Fruit fly (Drosophila melanogaster): ENCODE data around the gene CG16800.

Gene CG16800

DNA sequence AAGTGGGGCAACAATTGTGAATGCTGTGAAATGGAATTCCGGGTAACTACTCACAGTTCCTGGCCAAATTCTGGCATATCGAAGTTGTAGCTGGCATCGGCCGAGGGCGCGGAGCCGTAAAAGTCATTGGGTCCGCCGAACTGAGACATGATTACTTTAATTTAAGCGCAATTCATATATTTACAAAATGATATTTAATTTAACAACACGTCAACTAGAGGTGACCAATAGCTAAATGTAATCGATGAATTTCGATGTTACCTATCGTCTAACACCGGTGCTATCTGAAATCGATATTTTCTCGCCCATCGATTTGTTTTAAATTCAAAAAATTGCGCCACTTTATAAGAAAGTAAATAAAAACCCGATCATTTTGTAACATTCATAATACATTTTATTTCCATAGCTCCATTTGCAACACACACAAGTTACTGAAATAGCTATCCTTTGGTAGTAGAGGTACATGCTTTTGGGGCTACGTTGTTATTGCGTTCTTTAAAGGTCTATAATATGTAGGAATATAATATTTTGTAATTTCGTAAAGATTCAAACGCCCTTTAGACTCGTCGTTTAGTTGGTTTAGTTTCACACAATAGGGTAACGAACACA is 34.1 kb downstream of the CG16800 start, which contains the start of gene Yip1d1 (continued):
- TF ChIP-seq CG34224 (GFP tag; IDR thresholded peaks at IDR 0.05; ENCODE audit: partially characterized antibody) (peak; percentile 98), lab (GFP tag; optimal IDR thresholded peaks at IDR 0.05) (no peak), pan (optimal IDR thresholded peaks at IDR 0.05) (no peak), pan (GFP tag; optimal IDR thresholded peaks at IDR 0.05 in 1 of 2, IDR thresholded peaks at IDR 0.05 in 1 of 2) (no peak), ato (GFP tag; IDR thresholded peaks at IDR 0.05; ENCODE audit: partially characterized antibody) (peak; percentile 93), repo (GFP tag; optimal IDR thresholded peaks at IDR 0.05) (no peak), CG30020 (tag; optimal IDR thresholded peaks at IDR 0.05) (peak; percentile 6), Doc3 (GFP tag; IDR thresholded peaks at IDR 0.05; ENCODE audit: partially characterized antibody) (peak; percentile 94), CG16863 (GFP tag; optimal IDR thresholded peaks at IDR 0.05) (no peak), zen2 (GFP tag; IDR thresholded peaks at IDR 0.05; ENCODE audit: partially characterized antibody) (peak; percentile 98), PHDP (tag; optimal IDR thresholded peaks at IDR 0.05) (peak; percentile 18), corto (GFP tag; optimal IDR thresholded peaks at IDR 0.05) (no peak), salm (tag; optimal IDR thresholded peaks at IDR 0.05) (no peak), Rfx (GFP tag; IDR thresholded peaks at IDR 0.05) (no peak), tna (GFP tag; IDR thresholded peaks at IDR 0.05; ENCODE audit: partially characterized antibody) (peak; percentile 97), sc (optimal IDR thresholded peaks at IDR 0.05) (no peak), sc (GFP tag; optimal IDR thresholded peaks at IDR 0.05) (no peak), oc (tag; optimal IDR thresholded peaks at IDR 0.05) (no peak), CG12744 (GFP tag; optimal IDR thresholded peaks at IDR 0.05) (no peak), lilli (GFP tag; optimal IDR thresholded peaks at IDR 0.05) (no peak), dysf (GFP tag; IDR thresholded peaks at IDR 0.05) (no peak), lbe (GFP tag; optimal IDR thresholded peaks at IDR 0.05) (no peak), BEAF-32 (GFP tag; optimal IDR thresholded peaks at IDR 0.05) (peak; percentile 86), CG32772 (GFP tag; IDR thresholded peaks at IDR 0.05) (no peak), CG6175 (GFP tag; IDR thresholded peaks at IDR 0.05) (no peak), Dll (GFP tag; IDR thresholded peaks at IDR 0.05; ENCODE audit: partially characterized antibody) (peak; percentile 96), B-H2 (GFP tag; optimal IDR thresholded peaks at IDR 0.05) (no peak), hb (GFP tag; IDR thresholded peaks at IDR 0.05; ENCODE audit: partially characterized antibody) (peak; percentile 92), nerfin-1 (tag; optimal IDR thresholded peaks at IDR 0.05) (peak; percentile 23), nmo (GFP tag; optimal IDR thresholded peaks at IDR 0.05) (peak; percentile 5), MESR4 (GFP tag; optimal IDR thresholded peaks at IDR 0.05) (peak; percentile 43), ci (GFP tag; IDR thresholded peaks at IDR 0.05) (no peak), CG2116 (GFP tag; optimal IDR thresholded peaks at IDR 0.05) (peak; percentile 76), CkIIα-i1 (GFP tag; IDR thresholded peaks at IDR 0.05) (no peak), nerfin-2 (GFP tag; IDR thresholded peaks at IDR 0.05; ENCODE audit: partially characterized antibody) (peak; percentile 95), Camta (GFP tag; optimal IDR thresholded peaks at IDR 0.05) (no peak), CG11504 (tag; optimal IDR thresholded peaks at IDR 0.05) (no peak), CoRest (tag; optimal IDR thresholded peaks at IDR 0.05) (no peak), CG15601 (tag; optimal IDR thresholded peaks at IDR 0.05) (no peak), hbn (GFP tag; IDR thresholded peaks at IDR 0.05; ENCODE audit: partially characterized antibody) (peak; percentile 96), CG4820 (GFP tag; optimal IDR thresholded peaks at IDR 0.05) (no peak), maf-S (GFP tag; optimal IDR thresholded peaks at IDR 0.05) (no peak), gt (GFP tag; IDR thresholded peaks at IDR 0.05) (no peak)
